Worm (Caenorhabditis elegans): ENCODE measurements around the gene mltn-8.
A peak's percentile ranks its signal among the peaks of the same experiment; 100 is the strongest.

The mltn-8 gene

ce11 chrV:380186-380585 lies at the start of gene mltn-8:
mltn-8 (minus strand) TSS chrV:380286.
- TF ChIP-seq elt-3 (tag; optimal IDR thresholded peaks at IDR 0.05) (no peak), lsy-12 (tag; optimal IDR thresholded peaks at IDR 0.05) (no peak), nfya-1 (tag; optimal IDR thresholded peaks at IDR 0.05; ENCODE audit: insufficient read depth) (no peak), nhr-67 (tag; optimal IDR thresholded peaks at IDR 0.05) (no peak), ama-1 (optimal IDR thresholded peaks at IDR 0.05) (no peak), ztf-11 (tag; optimal IDR thresholded peaks at IDR 0.05) (no peak), tbx-2 (tag; optimal IDR thresholded peaks at IDR 0.05) (no peak), ztf-4 (tag; optimal IDR thresholded peaks at IDR 0.05) (no peak), egl-5 (tag; optimal IDR thresholded peaks at IDR 0.05) (no peak), pqm-1 (tag; optimal IDR thresholded peaks at IDR 0.05) (no peak), sea-2 (GFP tag; optimal IDR thresholded peaks at IDR 0.05) (no peak), mdl-1 (tag; optimal IDR thresholded peaks at IDR 0.05) (no peak), nhr-28 (tag; optimal IDR thresholded peaks at IDR 0.05) (no peak), jun-1 (tag; optimal IDR thresholded peaks at IDR 0.05) (no peak)

- TF ChIP-seq nhr-25 (tag; optimal IDR thresholded peaks at IDR 0.05): no peak
- TF ChIP-seq zag-1 (tag; optimal IDR thresholded peaks at IDR 0.05): no peak
- TF ChIP-seq ceh-28 (tag; optimal IDR thresholded peaks at IDR 0.05): no peak
- no peak for TF ChIP-seq pha-4 (tag; optimal IDR thresholded peaks at IDR 0.05)
- TF ChIP-seq egl-5 (tag; optimal IDR thresholded peaks at IDR 0.05): no peak
- no peak for TF ChIP-seq aly-2 (tag; optimal IDR thresholded peaks at IDR 0.05)
- no peak for TF ChIP-seq snpc-4 (tag; optimal IDR thresholded peaks at IDR 0.05)
- no peak for TF ChIP-seq hmg-11 (tag; optimal IDR thresholded peaks at IDR 0.05)
- no peak for TF ChIP-seq unc-39 (tag; optimal IDR thresholded peaks at IDR 0.05)
- TF ChIP-seq nhr-43 (tag; optimal IDR thresholded peaks at IDR 0.05; ENCODE audit: poor library complexity, severe bottlenecking): no peak
- TF ChIP-seq nhr-237 (tag; optimal IDR thresholded peaks at IDR 0.05): no peak
- TF ChIP-seq lin-39 (tag; optimal IDR thresholded peaks at IDR 0.05): no peak
- no peak for TF ChIP-seq daf-12 (tag; optimal IDR thresholded peaks at IDR 0.05)
- no peak for TF ChIP-seq lsy-12 (tag; optimal IDR thresholded peaks at IDR 0.05)
Measured at ce11 chrV:428844-429243, 48.8 kb upstream of the mltn-8 start, which contains the start of gene B0554.4. B0554.4 (plus strand) TSS chrV:429144.

- TF ChIP-seq aly-2 (tag; optimal IDR thresholded peaks at IDR 0.05) (no peak), pqm-1 (tag; optimal IDR thresholded peaks at IDR 0.05) (no peak), sea-2 (GFP tag; optimal IDR thresholded peaks at IDR 0.05) (no peak), ceh-82 (tag; optimal IDR thresholded peaks at IDR 0.05) (no peak), ceh-9 (tag; optimal IDR thresholded peaks at IDR 0.05) (no peak), fkh-10 (GFP tag; optimal IDR thresholded peaks at IDR 0.05) (no peak)
Measured at ce11 chrV:424140-424539, 44.1 kb upstream of the mltn-8 start, which contains the start of gene B0554.5. B0554.5 (plus strand) TSS chrV:424440.

- TF ChIP-seq nhr-43 (tag; optimal IDR thresholded peaks at IDR 0.05; ENCODE audit: poor library complexity, severe bottlenecking) (no peak), elt-2 (tag; optimal IDR thresholded peaks at IDR 0.05) (peak; percentile 61)
Measured at ce11 chrV:422133-422532, 42.0 kb upstream of the mltn-8 start, which contains the start of gene dod-20. dod-20 (plus strand) TSS chrV:422433.

- TF ChIP-seq nhr-67 (tag; optimal IDR thresholded peaks at IDR 0.05) (no peak), fkh-10 (GFP tag; optimal IDR thresholded peaks at IDR 0.05) (no peak), pqm-1 (tag; optimal IDR thresholded peaks at IDR 0.05) (no peak), R02D3.7 (tag; optimal IDR thresholded peaks at IDR 0.05) (no peak), eor-1 (tag; optimal IDR thresholded peaks at IDR 0.05) (no peak), jun-1 (tag; optimal IDR thresholded peaks at IDR 0.05) (no peak), lin-39 (tag; optimal IDR thresholded peaks at IDR 0.05) (no peak), nhr-43 (tag; optimal IDR thresholded peaks at IDR 0.05; ENCODE audit: poor library complexity, severe bottlenecking) (no peak), ZK546.5 (tag; optimal IDR thresholded peaks at IDR 0.05) (no peak), elt-2 (tag; optimal IDR thresholded peaks at IDR 0.05) (no peak), egl-5 (tag; optimal IDR thresholded peaks at IDR 0.05) (no peak)
Measured at ce11 chrV:418432-418831, 38.3 kb upstream of the mltn-8 start, which contains the start of gene Y39D8A.1. Y39D8A.1 (plus strand) TSS chrV:418732.
